Fruit fly (Drosophila melanogaster): ENCODE results near the gene CG42713.

CG42713 gene

DNA sequence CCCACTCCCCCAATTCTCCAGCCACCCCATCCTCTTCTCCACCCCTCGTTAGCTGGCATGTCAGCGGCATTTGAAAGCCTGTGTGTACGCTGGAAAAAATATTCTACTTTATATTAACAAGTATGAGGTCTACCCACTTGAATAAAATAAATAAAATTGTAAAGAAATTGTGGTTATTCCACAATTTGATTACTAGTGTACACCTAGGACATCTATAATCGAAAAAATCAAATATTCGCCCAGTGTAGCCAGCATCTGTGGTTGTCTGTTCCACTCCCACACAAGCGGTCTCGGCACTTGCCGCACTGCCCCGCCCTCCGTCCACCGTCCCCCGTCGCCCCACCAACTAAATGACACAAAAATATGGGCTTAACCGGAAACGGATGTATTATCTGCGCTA, 30.5 kb upstream of the CG42713 start (continued):
- TF ChIP-seq D19A (tag; optimal IDR thresholded peaks at IDR 0.05) (peak; percentile 74), CG34224 (GFP tag; IDR thresholded peaks at IDR 0.05; ENCODE audit: partially characterized antibody) (no peak), CG43689 (GFP tag; IDR thresholded peaks at IDR 0.05) (no peak), CG18619 (GFP tag; optimal IDR thresholded peaks at IDR 0.05) (peak; percentile 30), pum (GFP tag; optimal IDR thresholded peaks at IDR 0.05) (peak; percentile 51), MBD-R2 (GFP tag; IDR thresholded peaks at IDR 0.05) (peak; percentile 35; the same call in 1 of the 2 replicates), cad (GFP tag; optimal IDR thresholded peaks at IDR 0.05) (no peak), Tbp (GFP tag; optimal IDR thresholded peaks at IDR 0.05) (no peak), scrt (GFP tag; optimal IDR thresholded peaks at IDR 0.05) (peak; percentile 44), CG9817 (tag; optimal IDR thresholded peaks at IDR 0.05) (peak; percentile 22), tin (GFP tag; optimal IDR thresholded peaks at IDR 0.05) (peak; percentile 78), CG10959 (GFP tag; IDR thresholded peaks at IDR 0.05) (peak; percentile 82), CG10267 (tag; optimal IDR thresholded peaks at IDR 0.05) (peak; percentile 73), CG4328 (GFP tag; optimal IDR thresholded peaks at IDR 0.05) (peak; percentile 17), CG15073 (GFP tag; optimal IDR thresholded peaks at IDR 0.05) (peak; percentile 7), MTF-1 (GFP tag; optimal IDR thresholded peaks at IDR 0.05; ENCODE audit: borderline replicate concordance) (peak; percentile 33), tup (GFP tag; optimal IDR thresholded peaks at IDR 0.05) (peak; percentile 15), CG11696 (GFP tag; IDR thresholded peaks at IDR 0.05) (0 out of 2 replicates have a peak, but pooled peaks have one; percentile 22), onecut (GFP tag; IDR thresholded peaks at IDR 0.05) (peak; percentile 63), Dp (GFP tag; optimal IDR thresholded peaks at IDR 0.05) (no peak), pros (GFP tag; optimal IDR thresholded peaks at IDR 0.05) (no peak), eyg (GFP tag; optimal IDR thresholded peaks at IDR 0.05) (no peak), run (tag; optimal IDR thresholded peaks at IDR 0.05) (peak; percentile 28), lola (GFP tag; optimal IDR thresholded peaks at IDR 0.05) (peak in 1 of 3 experiments; percentile 78), Bteb2 (GFP tag; optimal IDR thresholded peaks at IDR 0.05) (no peak), Ets97D (GFP tag; optimal IDR thresholded peaks at IDR 0.05) (peak; percentile 5), crp (GFP tag; optimal IDR thresholded peaks at IDR 0.05) (no peak), ERR (GFP tag; optimal IDR thresholded peaks at IDR 0.05) (no peak), CG31365 (tag; optimal IDR thresholded peaks at IDR 0.05) (peak; percentile 1), stc (GFP tag; IDR thresholded peaks at IDR 0.05) (peak; percentile 73; the same call in 1 of the 2 replicates), sqz (GFP tag; optimal IDR thresholded peaks at IDR 0.05) (peak; percentile 45), Stat92E (GFP tag; optimal IDR thresholded peaks at IDR 0.05) (peak in 1 of 3 experiments; percentile 40), CG17361 (GFP tag; IDR thresholded peaks at IDR 0.05) (peak; percentile 82; the same call in 2 of the 3 replicates), CG5245 (GFP tag; optimal IDR thresholded peaks at IDR 0.05) (peak; percentile 78), hbn (GFP tag; IDR thresholded peaks at IDR 0.05; ENCODE audit: partially characterized antibody) (no peak), org-1 (GFP tag; optimal IDR thresholded peaks at IDR 0.05) (peak; percentile 47), CG8944 (GFP tag; optimal IDR thresholded peaks at IDR 0.05) (no peak), da (GFP tag; optimal IDR thresholded peaks at IDR 0.05) (no peak), Doc3 (GFP tag; IDR thresholded peaks at IDR 0.05; ENCODE audit: partially characterized antibody) (no peak), hkb (optimal IDR thresholded peaks at IDR 0.05) (no peak), hkb (GFP tag; IDR thresholded peaks at IDR 0.05) (peak; percentile 81), wor (GFP tag; IDR thresholded peaks at IDR 0.05) (peak; percentile 59; the same call in 1 of the 2 replicates), HLH4C (GFP tag; IDR thresholded peaks at IDR 0.05; ENCODE audit: partially characterized antibody) (no peak), HHEX (GFP tag; optimal IDR thresholded peaks at IDR 0.05) (peak; percentile 70), CG15696 (tag; optimal IDR thresholded peaks at IDR 0.05) (peak; percentile 56), Hsf (GFP tag; optimal IDR thresholded peaks at IDR 0.05) (peak; percentile 28), fd102C (GFP tag; optimal IDR thresholded peaks at IDR 0.05) (no peak), pita (GFP tag; optimal IDR thresholded peaks at IDR 0.05) (no peak), CG14667 (GFP tag; IDR thresholded peaks at IDR 0.05) (peak; percentile 84), lmd (GFP tag; IDR thresholded peaks at IDR 0.05) (peak; percentile 76)

Data from whole organism, embryonic.